Fruit fly (Drosophila melanogaster) whole organism, embryonic: ENCODE data around the gene superdeath.

Experiments used
- Antp ChIP-seq: fragments of 200-800 bp; sonication (Bioruptor generic); optimal IDR thresholded peaks from 3 replicates; lab custom pipeline; 2016; ENCODE audit warnings: missing biosample characterization, missing genetic modification characterization
- CG10543 ChIP-seq: fragments of 200-800 bp; sonication (Bioruptor generic); optimal IDR thresholded peaks from 3 replicates; lab custom pipeline; 2017; ENCODE audit warnings: missing biosample characterization, mild to moderate bottlenecking, missing genetic modification characterization, moderate library complexity
- CG12104 ChIP-seq: fragments of 200-800 bp; sonication (Bioruptor generic); optimal IDR thresholded peaks from 3 replicates; lab custom pipeline; 2016; ENCODE audit warnings: missing biosample characterization, missing genetic modification characterization
- CG12942 ChIP-seq: fragments of 200-800 bp; sonication (Bioruptor generic); optimal IDR thresholded peaks from 3 replicates; lab custom pipeline; 2016; ENCODE audit warnings: missing biosample characterization, missing genetic modification characterization
- CG13894 ChIP-seq: fragments of 200-800 bp; sonication (Bioruptor generic); optimal IDR thresholded peaks from 3 replicates; lab custom pipeline; 2018; ENCODE audit warnings: missing biosample characterization, mild to moderate bottlenecking, missing genetic modification characterization, moderate library complexity
- CG1529 ChIP-seq: fragments of 200-800 bp; sonication (Bioruptor generic); optimal IDR thresholded peaks from 3 replicates; lab custom pipeline; 2018; ENCODE audit warnings: missing biosample characterization, missing genetic modification characterization
- CG16779 ChIP-seq: fragments of 200-800 bp; sonication (Bioruptor generic); IDR thresholded peaks from 2 replicates; pipeline ENCODE4 v1.3.6; 2022; ENCODE audit warnings: missing biosample characterization, missing genetic modification characterization
- CG16815 ChIP-seq: fragments of 200-800 bp; sonication (Bioruptor generic); optimal IDR thresholded peaks from 3 replicates; lab custom pipeline; 2017; ENCODE audit warnings: missing biosample characterization, mild to moderate bottlenecking, missing genetic modification characterization
- CG17186 ChIP-seq: fragments of 200-800 bp; sonication (Bioruptor generic); optimal IDR thresholded peaks from 3 replicates; lab custom pipeline; 2017; ENCODE audit warnings: missing biosample characterization, missing genetic modification reagents, missing genetic modification characterization
- CG18599 ChIP-seq: fragments of 200-800 bp; sonication (Bioruptor generic); optimal IDR thresholded peaks from 3 replicates; lab custom pipeline; 2017; ENCODE audit warnings: missing biosample characterization, missing genetic modification characterization, mild to moderate bottlenecking, moderate library complexity, missing genetic modification reagents
- CG31224 ChIP-seq: fragments of 200-800 bp; sonication (Bioruptor generic); IDR thresholded peaks from 2 replicates; pipeline ENCODE4 v1.3.6; 2022; ENCODE audit warnings: missing biosample characterization, missing genetic modification characterization
- CG34376 ChIP-seq: fragments of 200-800 bp; sonication (Bioruptor generic); optimal IDR thresholded peaks from 2 replicates; lab custom pipeline; 2018; ENCODE audit warnings: missing biosample characterization, mild to moderate bottlenecking, missing genetic modification characterization
- CG4360 ChIP-seq: fragments of 200-800 bp; sonication (Bioruptor generic); IDR thresholded peaks from 2 replicates; pipeline ENCODE4 v1.3.6; 2022; ENCODE audit warnings: missing biosample characterization, missing genetic modification characterization
- CG9727 ChIP-seq: fragments of 200-800 bp; sonication (Bioruptor generic); optimal IDR thresholded peaks from 3 replicates; lab custom pipeline; 2017; ENCODE audit warnings: missing biosample characterization, mild to moderate bottlenecking, missing genetic modification characterization
- CG9876 ChIP-seq: fragments of 200-800 bp; sonication (Bioruptor generic); optimal IDR thresholded peaks from 2 replicates; lab custom pipeline; 2016; ENCODE audit warnings: missing biosample characterization, missing genetic modification characterization
- CHES-1-like ChIP-seq: fragments of 200-800 bp; sonication (Bioruptor generic); optimal IDR thresholded peaks from 2 replicates; lab custom pipeline; 2016; ENCODE audit warnings: missing biosample characterization, missing genetic modification characterization
- Dfd ChIP-seq, 2 experiments: fragments of >200 bp; optimal IDR thresholded peaks; 2 replicates each; lab custom pipeline; 2017; ENCODE audit warnings: missing biosample characterization in 2 of 2, missing genetic modification characterization in 2 of 2
- Dref ChIP-seq: fragments of 200-800 bp; sonication (Bioruptor generic); IDR thresholded peaks from 2 replicates; pipeline ENCODE4 v1.3.6; 2022; ENCODE audit warnings: missing biosample characterization, missing genetic modification characterization
- Drgx ChIP-seq: fragments of 200-800 bp; sonication (Bioruptor generic); IDR thresholded peaks from 2 replicates; pipeline ENCODE4 v1.3.6; 2022; ENCODE audit warnings: missing biosample characterization, missing genetic modification characterization
- Ets65A ChIP-seq: fragments of 200-800 bp; sonication (Bioruptor generic); peaks from one replicate; lab custom pipeline; 2016; ENCODE audit warnings: missing biosample characterization, missing genetic modification characterization
- Fer2 ChIP-seq: fragments of 200-800 bp; sonication (Bioruptor generic); optimal IDR thresholded peaks from 2 replicates; lab custom pipeline; 2018; ENCODE audit warnings: missing biosample characterization, mild to moderate bottlenecking, missing genetic modification characterization, moderate library complexity
- GATAe ChIP-seq: fragments of 200-800 bp; sonication (Bioruptor generic); conservative IDR thresholded peaks from 2 replicates; pipeline ENCODE4 v1.3.6; 2022; ENCODE audit warnings: missing biosample characterization, missing genetic modification characterization
- HHEX ChIP-seq: fragments of 200-800 bp; sonication (Bioruptor generic); optimal IDR thresholded peaks from 3 replicates; lab custom pipeline; 2017; ENCODE audit warnings: missing biosample characterization, mild to moderate bottlenecking, missing genetic modification characterization, missing genetic modification reagents
- HLH3B ChIP-seq: fragments of 200-800 bp; sonication (Bioruptor generic); IDR thresholded peaks from 2 replicates; pipeline ENCODE4 v1.3.6; 2022; ENCODE audit warnings: missing biosample characterization, missing genetic modification characterization
- Hey ChIP-seq: fragments of 200-800 bp; sonication (Bioruptor generic); optimal IDR thresholded peaks from 3 replicates; lab custom pipeline; 2018; ENCODE audit warnings: missing biosample characterization, mild to moderate bottlenecking, missing genetic modification characterization
- Med ChIP-seq: fragments of 200-800 bp; sonication (Bioruptor generic); peaks from one replicate; lab custom pipeline; 2016; ENCODE audit warnings: missing biosample characterization, missing genetic modification characterization, mild to moderate bottlenecking, inconsistent platforms, moderate library complexity
- Opbp ChIP-seq: fragments of 200-800 bp; sonication (Bioruptor generic); IDR thresholded peaks from 3 replicates; pipeline ENCODE4 v1.3.6; 2022; ENCODE audit warnings: missing biosample characterization, missing genetic modification characterization; ENCODE audit not compliant: partially characterized antibody
- Scr ChIP-seq: fragments of 200-800 bp; sonication (Bioruptor generic); IDR thresholded peaks from 2 replicates; pipeline ENCODE4 v1.3.6; 2022; ENCODE audit warnings: missing biosample characterization, missing genetic modification characterization; ENCODE audit not compliant: partially characterized antibody
- Vsx1 ChIP-seq: fragments of 200-800 bp; sonication (Bioruptor generic); optimal IDR thresholded peaks from 2 replicates; lab custom pipeline; 2017; ENCODE audit warnings: missing biosample characterization, mild to moderate bottlenecking, missing genetic modification characterization, missing genetic modification reagents
- bsh ChIP-seq, 2 experiments: fragments of 200-800 bp; sonication (Bioruptor generic); optimal IDR thresholded peaks; 2 replicates each; lab custom pipeline; 2017 to 2018; ENCODE audit warnings: mild to moderate bottlenecking in 2 of 2, missing biosample characterization in 2 of 2, missing genetic modification characterization in 2 of 2, moderate library complexity in 1 of 2
- chm ChIP-seq: fragments of 200-800 bp; sonication (Bioruptor generic); IDR thresholded peaks from 2 replicates; pipeline ENCODE4 v1.3.6; 2022; ENCODE audit warnings: missing biosample characterization, missing genetic modification characterization
- ci ChIP-seq: fragments of 200-800 bp; sonication (Bioruptor generic); IDR thresholded peaks from 3 replicates; pipeline ENCODE4 v1.3.6; 2022; ENCODE audit warnings: missing biosample characterization, missing genetic modification characterization
- exex ChIP-seq: fragments of 200-800 bp; sonication (Bioruptor generic); optimal IDR thresholded peaks from 4 replicates; lab custom pipeline; 2018; ENCODE audit warnings: missing biosample characterization, mild to moderate bottlenecking, missing genetic modification characterization, moderate library complexity
- fd102C ChIP-seq: fragments of 200-800 bp; sonication (Bioruptor generic); optimal IDR thresholded peaks from 2 replicates; lab custom pipeline; 2018; ENCODE audit warnings: missing biosample characterization, mild to moderate bottlenecking, missing genetic modification characterization, moderate library complexity
- gfzf ChIP-seq: fragments of 200-800 bp; sonication (Bioruptor generic); optimal IDR thresholded peaks from 2 replicates; lab custom pipeline; 2016; ENCODE audit warnings: missing biosample characterization, mild to moderate bottlenecking, missing genetic modification characterization, moderate library complexity
- kay ChIP-seq: fragments of 200-800 bp; sonication (Bioruptor generic); optimal IDR thresholded peaks from 2 replicates; lab custom pipeline; 2016; ENCODE audit warnings: missing biosample characterization, missing genetic modification characterization
- lab ChIP-seq: fragments of 200-800 bp; sonication (Bioruptor generic); optimal IDR thresholded peaks from 3 replicates; lab custom pipeline; 2017; ENCODE audit warnings: missing biosample characterization, missing genetic modification characterization, mild to moderate bottlenecking, moderate library complexity, missing genetic modification reagents
- lbe ChIP-seq: fragments of 200-800 bp; sonication (Bioruptor generic); optimal IDR thresholded peaks from 2 replicates; lab custom pipeline; 2016; ENCODE audit warnings: missing biosample characterization, mild to moderate bottlenecking, missing genetic modification characterization
- org-1 ChIP-seq: fragments of 200-800 bp; sonication (Bioruptor generic); optimal IDR thresholded peaks from 2 replicates; lab custom pipeline; 2017; ENCODE audit warnings: missing biosample characterization, missing genetic modification characterization
- otp ChIP-seq: fragments of 200-800 bp; sonication (Bioruptor generic); IDR thresholded peaks from 3 replicates; pipeline ENCODE4, ENCODE4 v1.3.6; 2022; ENCODE audit warnings: missing biosample characterization, missing genetic modification characterization
- pros ChIP-seq: fragments of 200-800 bp; sonication (Bioruptor generic); optimal IDR thresholded peaks from 3 replicates; lab custom pipeline; 2019; ENCODE audit warnings: missing biosample characterization, mild to moderate bottlenecking, missing genetic modification characterization, moderate library complexity
- scrt ChIP-seq: fragments of 200-800 bp; sonication (Bioruptor generic); optimal IDR thresholded peaks from 2 replicates; lab custom pipeline; 2018; ENCODE audit warnings: missing biosample characterization, mild to moderate bottlenecking, missing genetic modification characterization, moderate library complexity
- sug ChIP-seq: fragments of 200-800 bp; optimal IDR thresholded peaks from 2 replicates; lab custom pipeline; 2019; ENCODE audit warnings: missing biosample characterization, mild to moderate bottlenecking, missing genetic modification characterization, moderate library complexity
- vnd ChIP-seq: fragments of 200-800 bp; sonication (Bioruptor generic); IDR thresholded peaks from 3 replicates; pipeline ENCODE4 v1.3.6; 2022; ENCODE audit warnings: missing biosample characterization, missing genetic modification characterization; ENCODE audit not compliant: partially characterized antibody

superdeath gene

DNA sequence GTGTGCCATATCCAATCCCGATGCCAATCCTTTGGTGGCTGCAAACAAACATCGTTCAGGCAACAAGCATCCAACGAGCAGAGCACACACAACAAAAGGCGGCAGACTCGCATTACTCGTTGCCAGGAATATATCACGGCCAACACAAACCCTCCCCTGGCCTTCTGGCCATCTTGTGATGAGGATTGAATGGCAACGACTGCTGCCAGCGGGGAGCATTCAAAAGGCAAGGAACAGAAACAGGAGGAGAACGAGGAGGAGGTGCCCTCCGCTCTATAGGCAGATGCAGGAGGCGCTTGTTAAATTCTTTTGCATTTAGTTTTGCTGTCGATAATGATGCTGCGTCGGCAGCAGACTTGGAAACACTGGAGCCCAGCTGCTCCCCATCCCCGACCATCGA is 42.9 kb upstream of the superdeath start:
- TF ChIP-seq Ets65A (peak; percentile 54), CG9727 (GFP tag; lab: Kevin White, UChicago) (no peak)

DNA sequence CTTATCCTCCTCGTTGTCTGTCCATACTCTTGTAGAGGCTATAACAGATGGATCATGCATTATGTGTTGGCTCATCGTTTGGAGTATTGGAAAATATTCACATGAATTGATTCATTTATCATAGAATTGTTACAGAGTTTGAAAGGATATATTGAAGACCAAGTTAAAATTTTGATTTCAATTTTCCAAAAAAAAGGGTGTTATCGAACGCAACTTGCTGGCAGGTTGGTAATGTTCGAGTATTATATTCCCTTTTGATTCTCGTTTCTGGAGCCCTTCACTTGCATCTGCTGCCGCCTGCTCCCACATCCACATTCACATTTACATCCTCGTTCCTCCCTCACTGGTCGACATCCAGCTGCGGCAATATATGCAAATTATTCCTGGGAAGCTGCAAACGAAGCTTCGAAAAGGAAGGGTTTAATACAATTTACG is 42.4 kb upstream of the superdeath start:
- TF ChIP-seq Vsx1 (GFP tag; lab: Kevin White, UChicago) = no peak
- TF ChIP-seq chm (GFP tag; lab: Robert Waterston, UW) = no peak
- no peak for TF ChIP-seq CG17186 (GFP tag; lab: Kevin White, UChicago)
- no peak for TF ChIP-seq Antp
- TF ChIP-seq scrt = no peak
- no peak for TF ChIP-seq pros
- no peak for TF ChIP-seq CG16815 (GFP tag; lab: Kevin White, UChicago)
- no peak for TF ChIP-seq CG12942 (GFP tag; lab: Kevin White, UChicago)
- TF ChIP-seq Scr (GFP tag; lab: Robert Waterston, UW) = no peak
- TF ChIP-seq lbe (GFP tag; lab: Kevin White, UChicago) = peak; percentile 56
- TF ChIP-seq CHES-1-like (GFP tag; lab: Kevin White, UChicago) = no peak
- TF ChIP-seq Dref (GFP tag; lab: Robert Waterston, UW) = no peak
- no peak for TF ChIP-seq gfzf (GFP tag; lab: Kevin White, UChicago)
- TF ChIP-seq HLH3B (GFP tag; lab: Robert Waterston, UW) = no peak
- peak in 1 of 2 experiments; percentile 49 for TF ChIP-seq bsh (GFP tag; optimal IDR thresholded peaks at IDR 0.05; lab: Kevin White, UChicago)
- 0 out of 2 replicates have a peak, but pooled peaks have one; percentile 10 for TF ChIP-seq Drgx
- TF ChIP-seq CG16779 (GFP tag; lab: Robert Waterston, UW) = no peak
- TF ChIP-seq CG13894 (tag; lab: Kevin White, UChicago) = no peak
- TF ChIP-seq CG31224 (GFP tag; lab: Robert Waterston, UW) = no peak
- TF ChIP-seq, all 482 proteins: peak for 3

DNA sequence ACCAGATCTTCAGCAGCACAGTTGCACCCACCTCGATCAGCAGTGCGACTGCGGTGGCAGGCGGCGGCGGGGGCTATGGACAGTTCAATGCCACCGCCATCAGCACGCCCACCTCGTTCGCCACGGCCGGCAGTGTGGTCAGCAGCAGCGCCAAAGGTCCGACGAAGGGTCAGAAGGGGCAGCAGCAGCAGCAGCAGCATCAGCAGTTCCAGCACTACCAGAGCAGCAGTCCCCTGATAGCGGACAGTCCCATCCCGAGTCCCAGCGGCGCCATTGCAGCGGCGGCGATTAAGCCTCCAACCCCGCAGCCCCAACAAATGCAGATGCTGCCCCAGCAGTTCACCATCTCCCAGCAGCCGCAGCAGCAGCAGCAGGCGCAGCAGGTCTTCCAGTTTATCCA is 40.4 kb upstream of the superdeath start:
- peak; percentile 60 for TF ChIP-seq Med (GFP tag; lab: Kevin White, UChicago)
- TF ChIP-seq kay (GFP tag; lab: Kevin White, UChicago) = no peak

DNA sequence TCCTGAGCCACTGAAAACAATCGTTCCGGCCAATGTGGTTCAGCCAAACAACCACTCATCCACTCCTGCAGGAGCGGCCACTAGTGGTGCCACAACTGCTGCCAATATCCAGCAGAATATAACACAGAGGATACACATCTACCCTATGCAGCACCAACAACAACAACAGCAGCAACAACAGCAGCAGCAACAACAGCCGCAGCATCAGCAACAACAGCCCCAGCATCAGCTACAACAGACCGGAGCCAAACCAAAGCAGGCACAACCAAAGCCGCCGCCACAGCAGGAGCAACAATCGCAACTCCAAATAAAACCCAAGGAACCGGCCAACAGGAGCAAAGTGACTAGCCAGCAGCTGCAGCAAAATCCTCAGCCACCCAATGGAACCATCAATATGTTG is 35.2 kb upstream of the superdeath start:
- TF ChIP-seq fd102C (GFP tag; lab: Kevin White, UChicago) (no peak), CG4360 (GFP tag; lab: Robert Waterston, UW) (0 out of 2 replicates have a peak, but pooled peaks have one; percentile 35), CG12104 (GFP tag; lab: Kevin White, UChicago) (no peak), Opbp (no peak), HHEX (GFP tag; lab: Kevin White, UChicago) (no peak), Dfd (GFP tag; optimal IDR thresholded peaks at IDR 0.05; lab: Kevin White, UChicago) (peak in 1 of 2 experiments; percentile 66)

DNA sequence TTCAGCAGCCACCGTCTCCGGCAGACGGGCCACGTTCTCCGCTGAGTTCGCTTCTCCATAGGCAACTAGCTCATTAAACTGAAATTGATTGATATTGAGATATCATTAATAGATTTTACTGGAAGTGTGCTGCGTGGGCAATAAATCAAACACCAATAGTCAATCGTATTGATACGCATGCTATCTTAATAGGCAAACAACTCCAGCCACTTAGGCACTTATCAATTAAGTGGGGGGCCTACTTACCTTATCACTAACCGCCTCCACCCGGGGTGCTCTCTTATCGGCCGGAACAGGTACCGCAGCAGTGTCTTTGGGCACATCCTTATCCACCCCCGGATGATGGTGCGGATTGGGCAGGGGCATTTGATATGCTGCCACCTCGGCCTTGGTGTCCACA is 26.7 kb upstream of the superdeath start:
- peak; percentile 98 for TF ChIP-seq Hey (tag; lab: Kevin White, UChicago)
- no peak for TF ChIP-seq CG1529 (GFP tag; lab: Kevin White, UChicago)
- TF ChIP-seq CG34376 = peak; percentile 70
- peak; percentile 38 for TF ChIP-seq CG10543 (GFP tag; lab: Kevin White, UChicago)
- peak; percentile 87; the same call in 1 of the 2 replicates for TF ChIP-seq GATAe (GFP tag; lab: Robert Waterston, UW)
- TF ChIP-seq exex (tag; lab: Kevin White, UChicago) = peak; percentile 100
- TF ChIP-seq Fer2 (tag; lab: Kevin White, UChicago) = no peak
- peak; percentile 90 for TF ChIP-seq lab (GFP tag; lab: Kevin White, UChicago)
- TF ChIP-seq org-1 = no peak
- peak; percentile 99 for TF ChIP-seq Vsx1 (GFP tag; lab: Kevin White, UChicago)
- 0 out of 3 replicates have a peak, but pooled peaks have one; percentile 22 for TF ChIP-seq otp (GFP tag; lab: Robert Waterston, UW)
- TF ChIP-seq CG9876 (GFP tag; lab: Kevin White, UChicago) = no peak
- TF ChIP-seq CG18599 (GFP tag; lab: Kevin White, UChicago) = peak; percentile 74
- TF ChIP-seq vnd = 0 out of 3 replicates have a peak, but pooled peaks have one; percentile 48
- 0 out of 3 replicates have a peak, but pooled peaks have one; percentile 19 for TF ChIP-seq ci
- peak; percentile 99 for TF ChIP-seq sug (tag; lab: Kevin White, UChicago)
